Fruit fly (Drosophila melanogaster): ENCODE data around the gene CG11964.

DNA sequence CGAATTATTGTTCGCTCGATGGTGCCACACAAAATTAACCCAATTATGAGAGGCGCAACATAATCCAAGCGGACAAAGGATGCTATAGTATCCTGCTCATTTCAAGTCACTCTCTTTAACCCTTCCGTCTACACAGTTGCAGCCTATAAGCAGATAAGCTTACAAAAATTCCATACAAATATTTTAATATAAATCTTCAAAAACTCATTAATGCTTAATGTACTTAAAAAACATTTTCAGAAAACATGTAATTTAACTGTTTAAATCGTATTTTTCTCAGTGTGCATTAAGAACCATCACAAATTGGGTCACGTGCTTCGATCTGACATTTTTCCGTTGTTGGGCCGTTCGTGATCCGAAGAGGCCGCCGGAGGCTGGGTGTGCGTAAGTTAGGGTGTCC is 24.0 kb upstream of the CG11964 start:
- TF ChIP-seq pan (optimal IDR thresholded peaks at IDR 0.05) = no peak
- no peak for TF ChIP-seq psq (optimal IDR thresholded peaks at IDR 0.05)
- TF ChIP-seq CG8478 (optimal IDR thresholded peaks at IDR 0.05) = no peak
